Worm (Caenorhabditis elegans) whole organism, early embryonic: ENCODE measurements around the gene gpx-4.

Source experiments
- F13C5.2 ChIP-seq: sonication (generic microtip); optimal IDR thresholded peaks from 2 replicates; lab custom pipeline; 2017; ENCODE audit warnings: mild to moderate bottlenecking, missing genetic modification characterization, inconsistent platforms, missing compliant biosample characterization
- ama-1 ChIP-seq: fragments of 150-350 bp; optimal IDR thresholded peaks from 2 replicates; lab custom pipeline; 2014
- ceh-36 ChIP-seq: sonication (generic microtip); optimal IDR thresholded peaks from 2 replicates; lab custom pipeline; 2016; ENCODE audit warnings: missing genetic modification characterization, inconsistent platforms, missing compliant biosample characterization
- flt-1 ChIP-seq: fragments of 200-800 bp; sonication (Bioruptor generic); IDR thresholded peaks from 2 replicates; pipeline ENCODE4 v1.3.6; 2022; ENCODE audit warnings: missing genetic modification characterization, missing compliant biosample characterization
- hmbx-1 ChIP-seq: sonication (generic microtip); optimal IDR thresholded peaks from 2 replicates; lab custom pipeline; 2016; ENCODE audit warnings: mild to moderate bottlenecking, missing genetic modification characterization, missing compliant biosample characterization
- hmg-4 ChIP-seq: fragments of 200-800 bp; sonication (Bioruptor generic); optimal IDR thresholded peaks from 2 replicates; lab custom pipeline; 2018; ENCODE audit warnings: mild to moderate bottlenecking, missing genetic modification characterization, missing compliant biosample characterization
- hnd-1 ChIP-seq: sonication (generic microtip); optimal IDR thresholded peaks from 2 replicates; lab custom pipeline; 2016; ENCODE audit warnings: missing genetic modification characterization, missing compliant biosample characterization
- scrt-1 ChIP-seq: fragments of 200-800 bp; sonication (Bioruptor generic); IDR thresholded peaks from 2 replicates; pipeline ENCODE4 v1.3.6; 2022; ENCODE audit warnings: missing genetic modification characterization, missing compliant biosample characterization
- tbx-37 ChIP-seq: fragments of 200-800 bp; sonication (Bioruptor generic); conservative IDR thresholded peaks from 2 replicates; pipeline ENCODE4 v1.3.6; 2022; ENCODE audit warnings: missing genetic modification reagents, missing genetic modification characterization, missing compliant biosample characterization
- tra-4 ChIP-seq: sonication (generic microtip); optimal IDR thresholded peaks from 2 replicates; lab custom pipeline; 2017; ENCODE audit warnings: missing genetic modification characterization, missing compliant biosample characterization

- TF ChIP-seq ama-1 (lab: Kevin White, UChicago) (no peak), F13C5.2 (tag; lab: Kevin White, UChicago) (no peak), scrt-1 (GFP tag; lab: Robert Waterston, UW) (no peak), ceh-36 (tag; lab: Kevin White, UChicago) (no peak), tra-4 (tag; lab: Kevin White, UChicago) (no peak), hmg-4 (GFP tag; lab: Kevin White, UChicago) (no peak), hnd-1 (tag; lab: Kevin White, UChicago) (no peak), tbx-37 (GFP tag; lab: Robert Waterston, UW) (no peak), flt-1 (no peak), hmbx-1 (no peak)
Measured at ce11 chrIV:2640950-2641349, 33.9 kb downstream of the gpx-4 start, which contains the start of the genes mdf-2 and nduv-3.
